Fruit fly (Drosophila melanogaster) S2 (cell line): ENCODE results near the gene CG2901.

ENCODE experiments used
- CG8478 ChIP-seq: fragments of >200 bp; optimal IDR thresholded peaks from 2 replicates; lab custom pipeline; 2018
- CTCF ChIP-seq, 2 experiments: fragments of >200 bp; optimal IDR thresholded peaks; 2 replicates each; lab custom pipeline; 2018

DNA sequence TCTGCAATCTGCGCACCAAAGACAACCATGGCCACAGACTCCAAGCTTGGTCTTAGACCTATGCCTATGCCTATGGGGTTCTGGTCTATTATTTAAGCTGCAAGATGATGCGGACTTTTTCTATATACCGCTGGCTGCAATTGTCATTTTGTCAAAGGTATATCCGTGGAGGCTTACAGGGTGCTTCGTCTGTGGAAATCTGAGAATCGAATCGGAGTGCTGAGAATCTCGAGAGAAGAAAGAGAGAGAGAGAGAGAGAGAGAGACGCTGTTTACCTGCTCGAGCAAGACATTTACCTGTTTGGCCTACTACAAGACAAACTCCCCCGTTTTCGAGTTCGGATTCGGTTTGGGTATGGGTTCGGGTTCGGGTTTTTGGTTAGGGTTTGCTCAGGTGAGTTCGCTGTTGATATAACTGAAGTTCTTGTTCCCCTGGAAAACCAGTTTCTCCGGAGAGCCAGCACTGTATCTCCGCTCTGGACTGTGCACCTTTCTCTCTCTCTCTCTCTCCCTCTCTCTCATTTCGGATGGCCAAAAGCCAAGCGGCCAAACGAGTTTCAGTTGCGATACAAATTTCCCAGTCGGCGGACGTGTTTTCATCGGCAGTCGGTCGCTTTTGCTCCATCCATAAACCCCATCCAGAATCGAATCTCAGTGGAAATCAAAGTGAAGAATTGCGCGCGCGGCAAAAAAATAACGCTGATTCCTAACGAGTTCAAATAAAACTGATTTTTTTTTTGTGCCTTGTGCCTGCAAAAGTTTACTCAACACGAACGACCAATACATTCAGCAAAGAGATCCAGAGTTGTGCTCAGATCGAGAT is 17.6 kb downstream of the CG2901 start:
- no peak for TF ChIP-seq CG8478 (lab: Kevin White, UChicago)
- TF ChIP-seq CTCF (optimal IDR thresholded peaks at IDR 0.05; lab: Kevin White, UChicago): no peak
